Worm (Caenorhabditis elegans) whole organism, dauer: ENCODE results near the gene F37B12.1.

Experiments
- unc-62 ChIP-seq: sonication (generic microtip); optimal IDR thresholded peaks from 2 replicates; lab custom pipeline; 2017; ENCODE audit warnings: missing biosample characterization, missing genetic modification reagents, missing genetic modification characterization

The F37B12.1 gene

ce11 chrII:9013341-9013740, 15.7 kb downstream of the F37B12.1 start:
- TF ChIP-seq unc-62 (GFP tag; lab: Kevin White, UChicago): no peak

- TF ChIP-seq unc-62 (GFP tag; lab: Kevin White, UChicago): no peak
Measured at ce11 chrII:9010708-9011107, 18.4 kb downstream of the F37B12.1 start.

ce11 chrII:9009976-9010702, 18.9 kb downstream of the F37B12.1 start:
- TF ChIP-seq unc-62 (GFP tag; lab: Kevin White, UChicago): no peak

- TF ChIP-seq unc-62 (GFP tag; lab: Kevin White, UChicago): no peak
Measured at ce11 chrII:9007741-9008140, 21.3 kb downstream of the F37B12.1 start.

- no peak for TF ChIP-seq unc-62 (GFP tag; lab: Kevin White, UChicago)
Measured at ce11 chrII:9005067-9005466, 24.0 kb downstream of the F37B12.1 start, which contains the start of gene F44G4.7. Gene F44G4.7 (minus strand): TSS chrII:9005167.

ce11 chrII:9001743-9002222, 27.3 kb downstream of the F37B12.1 start, which contains the start of gene F44G4.6:
Gene F44G4.6 (minus strand): TSS chrII:9001793.
- no peak for TF ChIP-seq unc-62 (GFP tag; lab: Kevin White, UChicago)

ce11 chrII:9000331-9000730, 28.7 kb downstream of the F37B12.1 start, which contains the start of gene F44G4.5:
Gene F44G4.5 (minus strand): TSS chrII:9000431.
- TF ChIP-seq unc-62 (GFP tag; lab: Kevin White, UChicago): no peak

- TF ChIP-seq unc-62 (GFP tag; lab: Kevin White, UChicago): no peak
Measured at ce11 chrII:8997479-8997878, 31.6 kb downstream of the F37B12.1 start, which contains the start of the genes F44G4.3 and tdp-1. Gene F44G4.3 (minus strand): TSS chrII:8997662. Gene tdp-1 (plus strand): TSS chrII:8997825.

ce11 chrII:8996064-8996463, 33.0 kb downstream of the F37B12.1 start, which contains the start of gene ndub-2:
Gene ndub-2 (plus strand): TSS chrII:8996364.
- TF ChIP-seq unc-62 (GFP tag; lab: Kevin White, UChicago): no peak

- no peak for TF ChIP-seq unc-62 (GFP tag; lab: Kevin White, UChicago)
Measured at ce11 chrII:8994336-8994735, 34.7 kb downstream of the F37B12.1 start, which contains the start of gene F44G4.1. Gene F44G4.1 (plus strand): TSS chrII:8994636.

ce11 chrII:8992780-8993179, 36.3 kb downstream of the F37B12.1 start, which contains the start of gene ooc-5:
Gene ooc-5 (plus strand): TSS chrII:8993160.
- no peak for TF ChIP-seq unc-62 (GFP tag; lab: Kevin White, UChicago)

- TF ChIP-seq unc-62 (GFP tag; lab: Kevin White, UChicago): no peak
Measured at ce11 chrII:8991602-8992001, 37.5 kb downstream of the F37B12.1 start.

ce11 chrII:8990267-8990666, 38.8 kb downstream of the F37B12.1 start:
- TF ChIP-seq unc-62 (GFP tag; lab: Kevin White, UChicago): no peak

- TF ChIP-seq unc-62 (GFP tag; lab: Kevin White, UChicago): no peak
Measured at ce11 chrII:8989444-8989843, 39.6 kb downstream of the F37B12.1 start, which contains the start of gene C18E9.9. Gene C18E9.9 (minus strand): TSS chrII:8989544.

ce11 chrII:8987962-8988361, 41.1 kb downstream of the F37B12.1 start, which contains the start of gene C18E9.8:
Gene C18E9.8 (minus strand): TSS chrII:8988062.
- TF ChIP-seq unc-62 (GFP tag; lab: Kevin White, UChicago): no peak

ce11 chrII:8982683-8983082, 46.4 kb downstream of the F37B12.1 start, which contains the start of gene C18E9.7:
Gene C18E9.7 (minus strand): TSS chrII:8982783.
- no peak for TF ChIP-seq unc-62 (GFP tag; lab: Kevin White, UChicago)
